Worm (Caenorhabditis elegans): ENCODE results near the gene sre-55.

- no peak for TF ChIP-seq ztf-29 (GFP tag; IDR thresholded peaks at IDR 0.05)
- TF ChIP-seq ztf-23 (GFP tag; IDR thresholded peaks at IDR 0.05) = no peak
- TF ChIP-seq ref-1 (GFP tag; conservative IDR thresholded peaks at IDR 0.05) = no peak
These were observed 26.7 kb upstream of the sre-55 start, which contains the start of gene C50E10.1 for ce11 chrII:12302354-12302753.

Data from whole organism, midembryonic.